Fruit fly (Drosophila melanogaster): ENCODE results near the gene CG13116.

CG13116 gene

DNA sequence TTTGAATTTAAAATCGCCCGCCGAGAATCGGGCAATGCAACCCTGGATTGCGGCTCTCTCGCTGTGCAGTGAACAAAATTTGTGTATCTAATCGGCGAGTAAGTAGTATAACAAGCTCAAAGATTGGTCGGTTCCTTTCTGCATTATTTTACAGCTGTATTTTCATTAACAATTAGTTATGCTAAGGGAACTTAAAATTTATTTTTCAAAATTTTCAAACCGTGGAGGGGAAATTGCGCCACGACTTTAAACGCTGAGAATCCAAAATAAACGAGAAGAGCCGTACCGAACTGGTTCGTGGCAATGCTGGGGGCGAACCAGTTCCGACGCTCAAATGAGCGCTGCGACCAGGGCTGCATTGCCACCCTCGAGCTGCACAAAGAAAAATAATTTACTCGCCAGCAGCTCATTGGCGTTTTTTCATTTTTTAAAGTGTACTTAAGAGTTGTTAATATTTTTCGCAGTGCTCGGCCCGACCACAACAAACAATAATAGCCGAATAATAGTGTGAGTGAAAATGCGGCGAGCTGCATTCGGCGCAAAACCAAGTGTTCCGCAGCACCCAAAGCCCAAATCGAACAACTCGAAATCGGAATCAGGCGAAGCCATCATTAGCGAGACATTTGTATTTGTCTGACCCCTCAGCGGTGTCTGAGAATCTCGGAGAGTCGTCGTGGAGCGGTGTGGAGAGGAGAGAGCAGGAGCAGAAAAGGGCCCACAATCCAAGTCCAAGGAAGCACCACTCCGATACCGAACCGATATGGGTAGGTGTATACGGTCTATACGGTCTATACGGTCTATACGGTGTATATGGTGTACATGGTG lies 28.5 kb downstream of the CG13116 start, which contains the start of gene zf30C (continued):
- TF ChIP-seq CG11723 (GFP tag; optimal IDR thresholded peaks at IDR 0.05) (peak; percentile 78), da (GFP tag; optimal IDR thresholded peaks at IDR 0.05) (peak; percentile 70), CG32532 (GFP tag; IDR thresholded peaks at IDR 0.05) (peak; percentile 91), CG13624 (GFP tag; optimal IDR thresholded peaks at IDR 0.05) (peak; percentile 90), CG6765 (GFP tag; optimal IDR thresholded peaks at IDR 0.05) (peak; percentile 55), CG12744 (GFP tag; optimal IDR thresholded peaks at IDR 0.05) (peak; percentile 82), chm (GFP tag; IDR thresholded peaks at IDR 0.05) (peak; percentile 90), bbx (GFP tag; IDR thresholded peaks at IDR 0.05; ENCODE audit: partially characterized antibody) (peak; percentile 45; the same call in 1 of the 2 replicates), Myb (GFP tag; optimal IDR thresholded peaks at IDR 0.05) (peak; percentile 83), sc (optimal IDR thresholded peaks at IDR 0.05) (no peak), sc (GFP tag; optimal IDR thresholded peaks at IDR 0.05) (peak; percentile 6), CG34422 (GFP tag; IDR thresholded peaks at IDR 0.05) (peak; percentile 87), tll (GFP tag; optimal IDR thresholded peaks at IDR 0.05) (no peak), org-1 (GFP tag; optimal IDR thresholded peaks at IDR 0.05) (peak; percentile 42), Scr (GFP tag; IDR thresholded peaks at IDR 0.05; ENCODE audit: partially characterized antibody) (peak; percentile 51), onecut (GFP tag; IDR thresholded peaks at IDR 0.05) (peak; percentile 77), pan (optimal IDR thresholded peaks at IDR 0.05) (no peak), pan (GFP tag; optimal IDR thresholded peaks at IDR 0.05 in 1 of 2, IDR thresholded peaks at IDR 0.05 in 1 of 2) (peak in 1 of 2 experiments; percentile 87), odd (GFP tag; optimal IDR thresholded peaks at IDR 0.05) (peak; percentile 18), Med (GFP tag) (peak; percentile 99), CG8765 (GFP tag; IDR thresholded peaks at IDR 0.05) (peak; percentile 64; the same call in 1 of the 2 replicates), dm (GFP tag; optimal IDR thresholded peaks at IDR 0.05) (peak; percentile 77), CG34376 (GFP tag; optimal IDR thresholded peaks at IDR 0.05) (peak; percentile 28), Lhr (GFP tag; optimal IDR thresholded peaks at IDR 0.05) (peak; percentile 69), CG10209 (GFP tag; optimal IDR thresholded peaks at IDR 0.05) (peak; percentile 66), PHDP (tag; optimal IDR thresholded peaks at IDR 0.05) (peak; percentile 76), CG15011 (GFP tag; optimal IDR thresholded peaks at IDR 0.05) (peak; percentile 26), cato (GFP tag; optimal IDR thresholded peaks at IDR 0.05; ENCODE audit: borderline replicate concordance) (peak; percentile 61), CG4404 (GFP tag; IDR thresholded peaks at IDR 0.05) (peak; percentile 80), pzg (GFP tag; optimal IDR thresholded peaks at IDR 0.05) (peak; percentile 71), Hr51 (GFP tag; optimal IDR thresholded peaks at IDR 0.05) (peak; percentile 61 to 92), Max (GFP tag; optimal IDR thresholded peaks at IDR 0.05) (peak; percentile 80), Rfx (GFP tag; IDR thresholded peaks at IDR 0.05) (peak; percentile 93), Doc3 (GFP tag; IDR thresholded peaks at IDR 0.05; ENCODE audit: partially characterized antibody) (no peak), sisA (GFP tag; IDR thresholded peaks at IDR 0.05) (peak; percentile 92), toy (GFP tag; IDR thresholded peaks at IDR 0.05) (0 out of 2 replicates have a peak, but pooled peaks have one; percentile 39), CG14667 (GFP tag; IDR thresholded peaks at IDR 0.05) (peak; percentile 83), otp (GFP tag; IDR thresholded peaks at IDR 0.05) (peak; percentile 84), MESR4 (GFP tag; optimal IDR thresholded peaks at IDR 0.05) (peak; percentile 66), CG2889 (GFP tag; IDR thresholded peaks at IDR 0.05) (peak; percentile 76), sens-2 (GFP tag; IDR thresholded peaks at IDR 0.05) (0 out of 2 replicates have a peak, but pooled peaks have one; percentile 40), wdn (GFP tag; IDR thresholded peaks at IDR 0.05) (peak; percentile 48; the same call in 1 of the 2 replicates), CG8281 (tag; optimal IDR thresholded peaks at IDR 0.05) (peak; percentile 46), Tbp (GFP tag; optimal IDR thresholded peaks at IDR 0.05) (no peak), dysf (GFP tag; IDR thresholded peaks at IDR 0.05) (peak; percentile 82), CG30403 (GFP tag; optimal IDR thresholded peaks at IDR 0.05) (peak; percentile 93), CG34224 (GFP tag; IDR thresholded peaks at IDR 0.05; ENCODE audit: partially characterized antibody) (0 out of 3 replicates have a peak, but pooled peaks have one; percentile 10), nmo (GFP tag; optimal IDR thresholded peaks at IDR 0.05) (peak; percentile 65)
